Worm (Caenorhabditis elegans) whole organism, young adult: ENCODE measurements around the gene slo-2.

Experiments used
- ama-1 ChIP-seq, 3 experiments: fragments of 150-350 bp in 1 of 3; sonication (generic microtip) in 2 of 3; optimal IDR thresholded peaks; 2 replicates each; lab custom pipeline; 2014 to 2018; ENCODE audit warnings: missing biosample characterization in 2 of 3, missing genetic modification characterization in 2 of 3, missing genetic modification reagents in 2 of 3
- attf-5 ChIP-seq: fragments of 200-800 bp; sonication (Bioruptor generic); optimal IDR thresholded peaks from 2 replicates; lab custom pipeline; 2018; ENCODE audit warnings: mild to moderate bottlenecking, missing genetic modification characterization, missing compliant biosample characterization
- hmg-1.2 ChIP-seq: fragments of 200-800 bp; sonication (Bioruptor generic); IDR thresholded peaks from 2 replicates; pipeline ENCODE4 v1.3.6; 2022; ENCODE audit warnings: missing genetic modification reagents, missing genetic modification characterization, missing compliant biosample characterization
- lin-35 ChIP-seq, 3 experiments: fragments of 150-350 bp in 2 of 3; sonication (generic microtip) in 1 of 3; optimal IDR thresholded peaks; 2 replicates each; lab custom pipeline; 2014 to 2018; ENCODE audit warnings: missing biosample characterization in 3 of 3, missing genetic modification characterization in 3 of 3, missing genetic modification reagents in 3 of 3
- mxl-1 ChIP-seq: sonication (generic microtip); optimal IDR thresholded peaks from 2 replicates; lab custom pipeline; 2016; ENCODE audit warnings: missing genetic modification characterization, missing compliant biosample characterization
- nfya-1 ChIP-seq: sonication (generic microtip); optimal IDR thresholded peaks from 2 replicates; lab custom pipeline; 2017; ENCODE audit warnings: antibody characterized with exemption, missing compliant biosample characterization, missing genetic modification characterization, borderline replicate concordance; ENCODE audit not compliant: insufficient read depth

DNA sequence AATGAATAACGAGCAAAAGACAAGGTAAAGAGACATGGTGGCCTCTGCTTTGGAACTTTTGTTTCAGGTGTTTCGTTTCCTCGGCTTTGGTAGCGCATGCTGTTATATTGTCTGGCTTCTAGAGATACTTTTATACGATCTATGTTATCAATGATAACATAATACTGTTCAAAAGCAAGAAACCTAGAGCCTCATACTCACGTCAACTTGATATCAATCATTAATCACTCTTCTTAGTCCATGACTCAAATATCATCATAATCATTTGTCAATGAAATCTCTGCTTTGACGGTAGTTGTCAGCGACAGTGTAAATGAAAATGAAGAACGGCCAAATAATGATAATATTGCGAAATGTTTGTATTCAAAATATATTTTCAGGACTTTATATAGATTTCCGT lies 44.5 kb upstream of the slo-2 start:
- TF ChIP-seq ama-1 (optimal IDR thresholded peaks at IDR 0.05; lab: Kevin White, UChicago) (no peak), ama-1 (GFP tag; optimal IDR thresholded peaks at IDR 0.05; lab: Kevin White, UChicago) (no peak), mxl-1 (no peak), attf-5 (GFP tag; lab: Kevin White, UChicago) (no peak), hmg-1.2 (GFP tag; lab: Robert Waterston, UW) (no peak), lin-35 (GFP tag; optimal IDR thresholded peaks at IDR 0.05; lab: Kevin White, UChicago) (no peak), nfya-1 (tag; lab: Kevin White, UChicago) (no peak)
